Fruit fly (Drosophila melanogaster) whole organism, embryonic: Measurements from ENCODE around the gene Prx2.

Experiments
- Antp ChIP-seq: fragments of 200-800 bp; sonication (Bioruptor generic); optimal IDR thresholded peaks from 3 replicates; lab custom pipeline; 2016; ENCODE audit warnings: missing biosample characterization, missing genetic modification characterization
- CG10543 ChIP-seq: fragments of 200-800 bp; sonication (Bioruptor generic); optimal IDR thresholded peaks from 3 replicates; lab custom pipeline; 2017; ENCODE audit warnings: missing biosample characterization, mild to moderate bottlenecking, missing genetic modification characterization, moderate library complexity
- CG12071 ChIP-seq: fragments of 200-800 bp; sonication (Bioruptor generic); optimal IDR thresholded peaks from 3 replicates; lab custom pipeline; 2018; ENCODE audit warnings: missing biosample characterization, mild to moderate bottlenecking, missing genetic modification characterization
- CG12219 ChIP-seq: fragments of 200-800 bp; sonication (Bioruptor generic); optimal IDR thresholded peaks from 3 replicates; lab custom pipeline; 2018; ENCODE audit warnings: missing biosample characterization, mild to moderate bottlenecking, missing genetic modification characterization
- CG14667 ChIP-seq: fragments of 200-800 bp; sonication (Bioruptor generic); IDR thresholded peaks from 2 replicates; pipeline ENCODE4 v1.3.6; 2022; ENCODE audit warnings: missing biosample characterization, missing genetic modification characterization
- CG15696 ChIP-seq: fragments of 200-800 bp; sonication (Bioruptor generic); optimal IDR thresholded peaks from 2 replicates; lab custom pipeline; 2019; ENCODE audit warnings: missing biosample characterization, mild to moderate bottlenecking, missing genetic modification characterization, moderate library complexity
- CG16815 ChIP-seq: fragments of 200-800 bp; sonication (Bioruptor generic); optimal IDR thresholded peaks from 3 replicates; lab custom pipeline; 2017; ENCODE audit warnings: missing biosample characterization, mild to moderate bottlenecking, missing genetic modification characterization
- CG17361 ChIP-seq: fragments of 200-800 bp; sonication (Bioruptor generic); IDR thresholded peaks from 3 replicates; pipeline ENCODE4 v1.3.6; 2022; ENCODE audit warnings: missing biosample characterization, missing genetic modification characterization
- CG17912 ChIP-seq: fragments of 200-800 bp; sonication (Bioruptor generic); optimal IDR thresholded peaks from 2 replicates; lab custom pipeline; 2018; ENCODE audit warnings: missing biosample characterization, mild to moderate bottlenecking, missing genetic modification characterization
- CG18764 ChIP-seq: fragments of 200-800 bp; sonication (Bioruptor generic); optimal IDR thresholded peaks from 3 replicates; lab custom pipeline; 2016; ENCODE audit warnings: missing biosample characterization, missing genetic modification characterization
- CG2116 ChIP-seq: fragments of 200-800 bp; sonication (Bioruptor generic); optimal IDR thresholded peaks from 3 replicates; lab custom pipeline; 2018; ENCODE audit warnings: missing biosample characterization, mild to moderate bottlenecking, missing genetic modification characterization
- CG3726 ChIP-seq: fragments of 200-800 bp; sonication (Bioruptor generic); IDR thresholded peaks from 3 replicates; pipeline ENCODE4, ENCODE4 v1.3.6; 2022; ENCODE audit warnings: missing biosample characterization, missing genetic modification characterization
- CG4424 ChIP-seq: fragments of 200-800 bp; sonication (Bioruptor generic); optimal IDR thresholded peaks from 3 replicates; lab custom pipeline; 2016; ENCODE audit warnings: missing biosample characterization, missing genetic modification characterization
- CG6689 ChIP-seq: fragments of 200-800 bp; sonication (Bioruptor generic); IDR thresholded peaks from 2 replicates; pipeline ENCODE4 v1.3.6; 2022; ENCODE audit warnings: missing biosample characterization, missing genetic modification characterization
- CG7839 ChIP-seq: fragments of 200-800 bp; sonication (Bioruptor generic); optimal IDR thresholded peaks from 3 replicates; lab custom pipeline; 2018; ENCODE audit warnings: missing biosample characterization, mild to moderate bottlenecking, missing genetic modification characterization, moderate library complexity
- CG7987 ChIP-seq: fragments of 200-800 bp; sonication (Bioruptor generic); optimal IDR thresholded peaks from 2 replicates; lab custom pipeline; 2018; ENCODE audit warnings: missing biosample characterization, mild to moderate bottlenecking, missing genetic modification characterization, moderate library complexity
- CG8089 ChIP-seq: fragments of 200-800 bp; sonication (Bioruptor generic); optimal IDR thresholded peaks from 3 replicates; lab custom pipeline; 2016; ENCODE audit warnings: missing biosample characterization, missing genetic modification characterization
- CG8290 ChIP-seq, 3 experiments: fragments of 200-800 bp; sonication (Bioruptor generic); optimal IDR thresholded peaks; 2 replicates each; lab custom pipeline; 2016 to 2019; ENCODE audit warnings: missing biosample characterization in 3 of 3, missing genetic modification characterization in 3 of 3, mild to moderate bottlenecking in 2 of 3, moderate library complexity in 1 of 3
- CG9609 ChIP-seq: fragments of 200-800 bp; sonication (Bioruptor generic); optimal IDR thresholded peaks from 3 replicates; lab custom pipeline; 2016; ENCODE audit warnings: missing biosample characterization, missing genetic modification characterization
- CG9727 ChIP-seq: fragments of 200-800 bp; sonication (Bioruptor generic); optimal IDR thresholded peaks from 3 replicates; lab custom pipeline; 2017; ENCODE audit warnings: missing biosample characterization, mild to moderate bottlenecking, missing genetic modification characterization
- Chrac-16 ChIP-seq: fragments of 200-800 bp; sonication (Bioruptor generic); optimal IDR thresholded peaks from 3 replicates; lab custom pipeline; 2016; ENCODE audit warnings: missing biosample characterization, missing genetic modification characterization
- CoRest ChIP-seq: fragments of 200-800 bp; sonication (Bioruptor generic); optimal IDR thresholded peaks from 3 replicates; lab custom pipeline; 2018; ENCODE audit warnings: missing biosample characterization, mild to moderate bottlenecking, missing genetic modification characterization, moderate library complexity
- E2f2 ChIP-seq: fragments of 200-800 bp; sonication (Bioruptor generic); IDR thresholded peaks from 2 replicates; pipeline ENCODE4 v1.3.6; 2022; ENCODE audit warnings: missing biosample characterization, missing genetic modification characterization
- Ets65A ChIP-seq: fragments of 200-800 bp; sonication (Bioruptor generic); peaks from one replicate; lab custom pipeline; 2016; ENCODE audit warnings: missing biosample characterization, missing genetic modification characterization
- Ets97D ChIP-seq: fragments of 200-800 bp; sonication (Bioruptor generic); optimal IDR thresholded peaks from 3 replicates; lab custom pipeline; 2016; ENCODE audit warnings: missing biosample characterization, missing genetic modification characterization
- HLH4C ChIP-seq: fragments of 200-800 bp; sonication (Bioruptor generic); IDR thresholded peaks from 3 replicates; pipeline ENCODE4 v1.3.6; 2022; ENCODE audit warnings: missing biosample characterization, missing genetic modification characterization; ENCODE audit not compliant: partially characterized antibody
- Hr51 ChIP-seq, 2 experiments: fragments of 200-800 bp; sonication (Bioruptor generic); optimal IDR thresholded peaks; 2 replicates in 1 of 2; 3 replicates in 1 of 2; lab custom pipeline; 2016 to 2018; ENCODE audit warnings: missing biosample characterization in 2 of 2, missing genetic modification characterization in 2 of 2, mild to moderate bottlenecking in 1 of 2, moderate library complexity in 1 of 2
- Scr ChIP-seq: fragments of 200-800 bp; sonication (Bioruptor generic); IDR thresholded peaks from 2 replicates; pipeline ENCODE4 v1.3.6; 2022; ENCODE audit warnings: missing biosample characterization, missing genetic modification characterization; ENCODE audit not compliant: partially characterized antibody
- Six4 ChIP-seq: fragments of 200-800 bp; sonication (Bioruptor generic); optimal IDR thresholded peaks from 2 replicates; lab custom pipeline; 2016; ENCODE audit warnings: missing biosample characterization, missing genetic modification characterization
- Ssrp ChIP-seq: fragments of 200-800 bp; sonication (Bioruptor generic); optimal IDR thresholded peaks from 2 replicates; lab custom pipeline; 2018; ENCODE audit warnings: missing biosample characterization, mild to moderate bottlenecking, missing genetic modification characterization, moderate library complexity
- Xrp1 ChIP-seq: fragments of 200-800 bp; sonication (Bioruptor generic); IDR thresholded peaks from 2 replicates; pipeline ENCODE4 v1.3.6; 2022; ENCODE audit warnings: missing biosample characterization, missing genetic modification characterization
- ac ChIP-seq: fragments of 200-800 bp; sonication (Bioruptor generic); optimal IDR thresholded peaks from 3 replicates; lab custom pipeline; 2017; ENCODE audit warnings: missing biosample characterization, mild to moderate bottlenecking, missing genetic modification characterization
- al ChIP-seq: fragments of 200-800 bp; sonication (Bioruptor generic); IDR thresholded peaks from 2 replicates; pipeline ENCODE4 v1.3.6; 2022; ENCODE audit warnings: missing biosample characterization, missing genetic modification characterization
- chinmo ChIP-seq: fragments of 200-800 bp; sonication (Bioruptor generic); IDR thresholded peaks from 4 replicates; pipeline ENCODE4 v1.3.6; 2022; ENCODE audit warnings: missing biosample characterization, missing genetic modification characterization; ENCODE audit not compliant: partially characterized antibody
- dimm ChIP-seq: fragments of 200-800 bp; sonication (Bioruptor generic); IDR thresholded peaks from 2 replicates; pipeline ENCODE4 v1.3.6; 2022; ENCODE audit warnings: missing biosample characterization, missing genetic modification characterization
- disco-r ChIP-seq: fragments of 200-800 bp; sonication (Bioruptor generic); optimal IDR thresholded peaks from 2 replicates; lab custom pipeline; 2016; ENCODE audit warnings: missing biosample characterization, missing genetic modification characterization
- dmrt11E ChIP-seq: fragments of 200-800 bp; sonication (Bioruptor generic); optimal IDR thresholded peaks from 3 replicates; lab custom pipeline; 2018; ENCODE audit warnings: missing biosample characterization, mild to moderate bottlenecking, missing genetic modification characterization, moderate library complexity
- dmrt99B ChIP-seq: fragments of 200-800 bp; sonication (Bioruptor generic); optimal IDR thresholded peaks from 2 replicates; lab custom pipeline; 2018; ENCODE audit warnings: missing biosample characterization, mild to moderate bottlenecking, missing genetic modification characterization, moderate library complexity
- eve ChIP-seq, 2 experiments: fragments of >200 bp; optimal IDR thresholded peaks; 2 replicates each; lab custom pipeline; 2017; ENCODE audit warnings: missing biosample characterization in 2 of 2, missing genetic modification characterization in 2 of 2
- gfzf ChIP-seq: fragments of 200-800 bp; sonication (Bioruptor generic); optimal IDR thresholded peaks from 2 replicates; lab custom pipeline; 2016; ENCODE audit warnings: missing biosample characterization, mild to moderate bottlenecking, missing genetic modification characterization, moderate library complexity
- ind ChIP-seq: fragments of 200-800 bp; sonication (Bioruptor generic); optimal IDR thresholded peaks from 3 replicates; lab custom pipeline; 2016; ENCODE audit warnings: missing biosample characterization, missing genetic modification characterization
- insv ChIP-seq, 2 experiments: fragments of 200-800 bp; sonication (Bioruptor generic); optimal IDR thresholded peaks; 3 replicates each; lab custom pipeline; 2016 to 2018; ENCODE audit warnings: missing biosample characterization in 2 of 2, missing genetic modification characterization in 2 of 2
- kay ChIP-seq: fragments of 200-800 bp; sonication (Bioruptor generic); optimal IDR thresholded peaks from 2 replicates; lab custom pipeline; 2016; ENCODE audit warnings: missing biosample characterization, missing genetic modification characterization
- mld ChIP-seq: fragments of 200-800 bp; sonication (Bioruptor generic); IDR thresholded peaks from 3 replicates; pipeline ENCODE4 v1.3.6; 2022; ENCODE audit warnings: missing biosample characterization, missing genetic modification characterization; ENCODE audit not compliant: partially characterized antibody
- pita ChIP-seq: fragments of 200-800 bp; sonication (Bioruptor generic); optimal IDR thresholded peaks from 2 replicates; lab custom pipeline; 2017; ENCODE audit warnings: missing biosample characterization, mild to moderate bottlenecking, missing genetic modification characterization
- salm ChIP-seq: fragments of 200-800 bp; sonication (Bioruptor generic); optimal IDR thresholded peaks from 2 replicates; lab custom pipeline; 2018; ENCODE audit warnings: missing biosample characterization, mild to moderate bottlenecking, missing genetic modification characterization
- tgo ChIP-seq: fragments of 200-800 bp; sonication (Bioruptor generic); IDR thresholded peaks from 3 replicates; pipeline ENCODE4 v1.3.6; 2022; ENCODE audit warnings: missing biosample characterization, missing genetic modification characterization
- twi ChIP-seq: fragments of 200-800 bp; optimal IDR thresholded peaks from 2 replicates; lab custom pipeline; 2019; ENCODE audit warnings: missing biosample characterization, mild to moderate bottlenecking, missing genetic modification characterization, moderate library complexity
- usp ChIP-seq: fragments of >200 bp; optimal IDR thresholded peaks from 2 replicates; lab custom pipeline; 2017; ENCODE audit warnings: missing biosample characterization, missing genetic modification characterization
- vnd ChIP-seq: fragments of 200-800 bp; sonication (Bioruptor generic); IDR thresholded peaks from 3 replicates; pipeline ENCODE4 v1.3.6; 2022; ENCODE audit warnings: missing biosample characterization, missing genetic modification characterization; ENCODE audit not compliant: partially characterized antibody

The Prx2 gene

dm6 chrX:13329572-13330046 lies at the start of gene Prx2 (continued):
- TF ChIP-seq tgo (GFP tag; lab: Robert Waterston, UW) (no peak), al (GFP tag; lab: Robert Waterston, UW) (0 out of 2 replicates have a peak, but pooled peaks have one; percentile 6), CG16815 (GFP tag; lab: Kevin White, UChicago) (no peak), CG9609 (GFP tag; lab: Kevin White, UChicago) (no peak), Antp (GFP tag; lab: Kevin White, UChicago) (no peak), CG15696 (tag; lab: Kevin White, UChicago) (no peak), CG12071 (GFP tag; lab: Kevin White, UChicago) (peak; percentile 14), E2f2 (GFP tag; lab: Robert Waterston, UW) (peak; percentile 93), twi (tag; lab: Kevin White, UChicago) (no peak), Ets97D (GFP tag; lab: Kevin White, UChicago) (peak; percentile 72), usp (no peak), dmrt99B (tag; lab: Kevin White, UChicago) (no peak), CG9727 (GFP tag; lab: Kevin White, UChicago) (no peak), CG4424 (GFP tag; lab: Kevin White, UChicago) (peak; percentile 5), vnd (GFP tag; lab: Robert Waterston, UW) (peak; percentile 71), ind (no peak), Xrp1 (GFP tag; lab: Robert Waterston, UW) (no peak), dimm (GFP tag; lab: Robert Waterston, UW) (no peak), CG7987 (GFP tag; lab: Kevin White, UChicago) (no peak), Hr51 (GFP tag; optimal IDR thresholded peaks at IDR 0.05; lab: Kevin White, UChicago) (no peak), ac (GFP tag; lab: Kevin White, UChicago) (no peak), Scr (peak; percentile 74), Ets65A (peak; percentile 85), CG8290 (GFP tag; optimal IDR thresholded peaks at IDR 0.05; lab: Kevin White, UChicago) (no peak), CG8290 (tag; optimal IDR thresholded peaks at IDR 0.05; lab: Kevin White, UChicago) (peak in 1 of 2 experiments; percentile 66), CG7839 (peak; percentile 3), gfzf (GFP tag; lab: Kevin White, UChicago) (peak; percentile 57), CG6689 (GFP tag; lab: Robert Waterston, UW) (0 out of 2 replicates have a peak, but pooled peaks have one; percentile 13), CG17912 (GFP tag; lab: Kevin White, UChicago) (no peak), CG12219 (no peak), CoRest (tag; lab: Kevin White, UChicago) (peak; percentile 38), CG2116 (GFP tag; lab: Kevin White, UChicago) (peak; percentile 41), eve (GFP tag; optimal IDR thresholded peaks at IDR 0.05; lab: Kevin White, UChicago) (no peak), mld (GFP tag; lab: Robert Waterston, UW) (peak; percentile 64; the same call in 2 of the 3 replicates), pita (GFP tag; lab: Kevin White, UChicago) (no peak), HLH4C (GFP tag; lab: Robert Waterston, UW) (peak; percentile 74), insv (GFP tag; optimal IDR thresholded peaks at IDR 0.05; lab: Kevin White, UChicago) (no peak), CG10543 (GFP tag; lab: Kevin White, UChicago) (peak; percentile 33), CG3726 (GFP tag; lab: Robert Waterston, UW) (no peak), Chrac-16 (GFP tag; lab: Kevin White, UChicago) (no peak), CG18764 (GFP tag; lab: Kevin White, UChicago) (no peak), disco-r (GFP tag; lab: Kevin White, UChicago) (no peak), CG8089 (no peak), CG14667 (no peak), kay (GFP tag; lab: Kevin White, UChicago) (no peak), Six4 (GFP tag; lab: Kevin White, UChicago) (no peak), CG17361 (GFP tag; lab: Robert Waterston, UW) (no peak), chinmo (GFP tag; lab: Robert Waterston, UW) (peak; percentile 85; the same call in 2 of the 4 replicates), Ssrp (no peak), dmrt11E (no peak), salm (tag; lab: Kevin White, UChicago) (no peak)
